Worm (Caenorhabditis elegans) whole organism, L2 larva: ENCODE data around the gene F36H12.17.
"Not testable (repeated sequence)": the region's sequence is repeated elsewhere in the genome, so short reads cannot be mapped to it uniquely, and the experiment has no call there.

ENCODE experiments used
- R02D3.7 ChIP-seq: fragments of 150-350 bp; optimal IDR thresholded peaks from 2 replicates; lab custom pipeline; 2014; ENCODE audit warnings: missing biosample characterization, missing genetic modification characterization
- ZK546.5 ChIP-seq: sonication (generic microtip); optimal IDR thresholded peaks from 2 replicates; lab custom pipeline; 2017; ENCODE audit warnings: missing biosample characterization, missing genetic modification characterization
- fos-1 ChIP-seq: fragments of 150-350 bp; optimal IDR thresholded peaks from 2 replicates; lab custom pipeline; 2014; ENCODE audit warnings: missing biosample characterization, missing genetic modification characterization
- nhr-12 ChIP-seq: fragments of 150-350 bp; optimal IDR thresholded peaks from 2 replicates; lab custom pipeline; 2014; ENCODE audit warnings: missing biosample characterization, missing genetic modification characterization
- snpc-4 ChIP-seq: fragments of 150-350 bp; optimal IDR thresholded peaks from 2 replicates; lab custom pipeline; 2014; ENCODE audit warnings: missing biosample characterization, missing genetic modification characterization
- unc-39 ChIP-seq: fragments of 150-350 bp; optimal IDR thresholded peaks from 2 replicates; lab custom pipeline; 2014; ENCODE audit warnings: missing biosample characterization, missing genetic modification characterization
- ztf-11 ChIP-seq: sonication (generic microtip); optimal IDR thresholded peaks from 2 replicates; lab custom pipeline; 2017; ENCODE audit warnings: missing biosample characterization, missing genetic modification characterization

ce11 chrIV:5256731-5257130 lies 20.9 kb downstream of the F36H12.17 start, which contains the start of gene F36H12.9:
- not testable (repeated sequence) for TF ChIP-seq unc-39 (tag; lab: Kevin White, UChicago); ztf-11; R02D3.7 (tag; lab: Kevin White, UChicago); fos-1; ZK546.5; snpc-4 (tag; lab: Kevin White, UChicago); nhr-12
